Worm (Caenorhabditis elegans) whole organism, late embryonic: ENCODE measurements around the gene R07E4.5.

Experiments used
- C08G9.2 ChIP-seq: sonication (generic microtip); optimal IDR thresholded peaks from 2 replicates; lab custom pipeline; 2016; ENCODE audit warnings: mild to moderate bottlenecking, missing genetic modification characterization, moderate library complexity, missing compliant biosample characterization
- C38D4.7 ChIP-seq: fragments of 200-800 bp; sonication (Bioruptor generic); optimal IDR thresholded peaks from 2 replicates; lab custom pipeline; 2018; ENCODE audit warnings: mild to moderate bottlenecking, missing genetic modification characterization, moderate library complexity, missing compliant biosample characterization
- F13H6.1 ChIP-seq: sonication (generic microtip); optimal IDR thresholded peaks from 2 replicates; lab custom pipeline; 2016; ENCODE audit warnings: missing genetic modification characterization, missing compliant biosample characterization
- K02D7.2 ChIP-seq: sonication (generic microtip); optimal IDR thresholded peaks from 2 replicates; lab custom pipeline; 2017; ENCODE audit warnings: mild to moderate bottlenecking, missing genetic modification characterization, missing compliant biosample characterization
- K09A11.1 ChIP-seq: sonication (generic microtip); optimal IDR thresholded peaks from 2 replicates; lab custom pipeline; 2017; ENCODE audit warnings: antibody characterized with exemption, mild to moderate bottlenecking, missing genetic modification characterization, missing compliant biosample characterization; ENCODE audit not compliant: insufficient read depth
- Y22D7AL.16 ChIP-seq: sonication (generic microtip); optimal IDR thresholded peaks from 2 replicates; lab custom pipeline; 2016; ENCODE audit warnings: missing genetic modification characterization, missing compliant biosample characterization
- ama-1 ChIP-seq: fragments of 150-350 bp; optimal IDR thresholded peaks from 2 replicates; lab custom pipeline; 2014
- ceh-18 ChIP-seq: sonication (generic microtip); optimal IDR thresholded peaks from 2 replicates; lab custom pipeline; 2016; ENCODE audit warnings: missing genetic modification characterization, missing compliant biosample characterization
- ceh-2 ChIP-seq: sonication (generic microtip); optimal IDR thresholded peaks from 2 replicates; lab custom pipeline; 2016; ENCODE audit warnings: missing genotype, missing genetic modification characterization, missing compliant biosample characterization
- ceh-22 ChIP-seq: sonication (generic microtip); optimal IDR thresholded peaks from 2 replicates; lab custom pipeline; 2017; ENCODE audit warnings: missing biosample characterization, missing genetic modification characterization
- ceh-30 ChIP-seq: fragments of 150-350 bp; optimal IDR thresholded peaks from 2 replicates; lab custom pipeline; 2014; ENCODE audit warnings: missing biosample characterization, missing genetic modification characterization
- ceh-31 ChIP-seq: sonication (generic microtip); optimal IDR thresholded peaks from 2 replicates; lab custom pipeline; 2016; ENCODE audit warnings: missing genetic modification characterization, missing compliant biosample characterization
- ceh-45 ChIP-seq: fragments of 200-800 bp; sonication (Bioruptor generic); IDR thresholded peaks from 2 replicates; pipeline ENCODE4 v1.3.6; 2022; ENCODE audit warnings: missing genetic modification reagents, missing genetic modification characterization, missing compliant biosample characterization
- ceh-48 ChIP-seq: sonication (generic microtip); optimal IDR thresholded peaks from 2 replicates; lab custom pipeline; 2016; ENCODE audit warnings: missing genetic modification characterization, inconsistent platforms, missing compliant biosample characterization
- ceh-6 ChIP-seq: fragments of 200-800 bp; sonication (Bioruptor generic); optimal IDR thresholded peaks from 2 replicates; lab custom pipeline; 2018; ENCODE audit warnings: mild to moderate bottlenecking, missing genetic modification characterization, missing compliant biosample characterization
- ceh-9 ChIP-seq: sonication (generic microtip); optimal IDR thresholded peaks from 2 replicates; lab custom pipeline; 2016; ENCODE audit warnings: mild to moderate bottlenecking, missing genetic modification characterization, inconsistent platforms, missing compliant biosample characterization
- che-1 ChIP-seq: sonication (generic microtip); optimal IDR thresholded peaks from 2 replicates; lab custom pipeline; 2016; ENCODE audit warnings: mild to moderate bottlenecking, missing genetic modification characterization, missing compliant biosample characterization
- dmd-4 ChIP-seq: sonication (generic microtip); optimal IDR thresholded peaks from 2 replicates; lab custom pipeline; 2016; ENCODE audit warnings: borderline replicate concordance, missing genetic modification characterization, missing compliant biosample characterization
- elt-2 ChIP-seq: sonication (generic microtip); optimal IDR thresholded peaks from 2 replicates; lab custom pipeline; 2016; ENCODE audit warnings: missing genetic modification reagents, missing genetic modification characterization, missing compliant biosample characterization
- elt-4 ChIP-seq: sonication (generic microtip); optimal IDR thresholded peaks from 2 replicates; lab custom pipeline; 2016; ENCODE audit warnings: missing genetic modification characterization, missing compliant biosample characterization
- eyg-1 ChIP-seq: sonication (generic microtip); optimal IDR thresholded peaks from 2 replicates; lab custom pipeline; 2016; ENCODE audit warnings: missing genotype, missing genetic modification characterization, missing compliant biosample characterization
- gmeb-2 ChIP-seq: sonication (generic microtip); optimal IDR thresholded peaks from 2 replicates; lab custom pipeline; 2016; ENCODE audit warnings: missing genetic modification characterization, inconsistent platforms, missing compliant biosample characterization
- hlh-15 ChIP-seq: sonication (generic microtip); optimal IDR thresholded peaks from 2 replicates; lab custom pipeline; 2016; ENCODE audit warnings: missing genetic modification characterization, missing compliant biosample characterization
- hlh-30 ChIP-seq: sonication (generic microtip); optimal IDR thresholded peaks from 2 replicates; lab custom pipeline; 2017; ENCODE audit warnings: antibody characterized with exemption, missing genetic modification characterization, missing compliant biosample characterization; ENCODE audit not compliant: insufficient read depth
- hlh-6 ChIP-seq: sonication (generic microtip); optimal IDR thresholded peaks from 2 replicates; lab custom pipeline; 2016; ENCODE audit warnings: missing genotype, missing genetic modification characterization, missing compliant biosample characterization
- madf-2 ChIP-seq: sonication (generic microtip); optimal IDR thresholded peaks from 2 replicates; lab custom pipeline; 2017; ENCODE audit warnings: missing genetic modification characterization, missing compliant biosample characterization
- mec-3 ChIP-seq: sonication (generic microtip); optimal IDR thresholded peaks from 2 replicates; lab custom pipeline; 2016; ENCODE audit warnings: borderline replicate concordance, missing genetic modification characterization, missing compliant biosample characterization
- nfya-1 ChIP-seq: sonication (generic microtip); optimal IDR thresholded peaks from 2 replicates; lab custom pipeline; 2017; ENCODE audit warnings: missing genetic modification characterization, mild to moderate bottlenecking, missing compliant biosample characterization, antibody characterized with exemption, moderate library complexity
- npax-4 ChIP-seq: sonication (generic microtip); optimal IDR thresholded peaks from 2 replicates; lab custom pipeline; 2016; ENCODE audit warnings: missing genetic modification characterization, missing compliant biosample characterization
- odd-2 ChIP-seq: sonication (generic microtip); optimal IDR thresholded peaks from 2 replicates; lab custom pipeline; 2017; ENCODE audit warnings: antibody characterized with exemption, mild to moderate bottlenecking, missing genetic modification characterization, missing compliant biosample characterization
- pax-1 ChIP-seq: fragments of 150-350 bp; optimal IDR thresholded peaks from 2 replicates; lab custom pipeline; 2014; ENCODE audit warnings: missing biosample characterization, missing genetic modification characterization
- pha-4 ChIP-seq: fragments of 150-350 bp; optimal IDR thresholded peaks from 2 replicates; lab custom pipeline; 2018; ENCODE audit warnings: missing biosample characterization, missing genetic modification reagents, missing genetic modification characterization
- pqm-1 ChIP-seq: sonication (generic microtip); optimal IDR thresholded peaks from 2 replicates; lab custom pipeline; 2016; ENCODE audit warnings: missing genetic modification characterization, missing compliant biosample characterization
- ref-2 ChIP-seq: sonication (generic microtip); optimal IDR thresholded peaks from 2 replicates; lab custom pipeline; 2016; ENCODE audit warnings: missing genetic modification characterization, missing compliant biosample characterization
- rnt-1 ChIP-seq: sonication (generic microtip); optimal IDR thresholded peaks from 2 replicates; lab custom pipeline; 2016; ENCODE audit warnings: missing genetic modification characterization, missing compliant biosample characterization
- sdc-2 ChIP-seq: sonication (generic microtip); optimal IDR thresholded peaks from 2 replicates; lab custom pipeline; 2016; ENCODE audit warnings: missing genotype, missing genetic modification characterization, missing compliant biosample characterization
- sox-2 ChIP-seq: fragments of 200-800 bp; sonication (Bioruptor generic); IDR thresholded peaks from 2 replicates; pipeline ENCODE4 v1.3.6; 2022; ENCODE audit warnings: missing genetic modification reagents, missing genetic modification characterization, missing compliant biosample characterization
- sox-4 ChIP-seq: sonication (generic microtip); optimal IDR thresholded peaks from 2 replicates; lab custom pipeline; 2017; ENCODE audit warnings: mild to moderate bottlenecking, missing genetic modification characterization, inconsistent platforms, missing compliant biosample characterization
- syd-9 ChIP-seq: sonication (generic microtip); optimal IDR thresholded peaks from 2 replicates; lab custom pipeline; 2016; ENCODE audit warnings: mild to moderate bottlenecking, missing genetic modification characterization, moderate library complexity, missing compliant biosample characterization
- tbx-2 ChIP-seq: sonication (generic microtip); optimal IDR thresholded peaks from 2 replicates; lab custom pipeline; 2016; ENCODE audit warnings: missing genetic modification characterization, missing compliant biosample characterization
- tbx-7 ChIP-seq: sonication (generic microtip); optimal IDR thresholded peaks from 2 replicates; lab custom pipeline; 2016; ENCODE audit warnings: missing genotype, missing genetic modification characterization, missing compliant biosample characterization
- unc-3 ChIP-seq, 2 experiments: fragments of 200-800 bp in 1 of 2; sonication (Bioruptor generic) in 1 of 2; sonication (generic microtip) in 1 of 2; conservative IDR thresholded peaks in 1 of 2; optimal IDR thresholded peaks in 1 of 2; 2 replicates each; pipeline versions ENCODE4 v1.3.6 to Lab custom; 2016 to 2022; ENCODE audit warnings: missing compliant biosample characterization in 2 of 2, missing genetic modification characterization in 2 of 2, missing genetic modification reagents in 1 of 2
- unc-55 ChIP-seq: sonication (generic microtip); optimal IDR thresholded peaks from 2 replicates; lab custom pipeline; 2017; ENCODE audit warnings: missing biosample characterization, missing genetic modification reagents, missing genetic modification characterization
- unc-86 ChIP-seq: sonication (generic microtip); optimal IDR thresholded peaks from 2 replicates; lab custom pipeline; 2016; ENCODE audit warnings: missing genetic modification characterization, missing compliant biosample characterization
- zip-5 ChIP-seq: sonication (generic microtip); optimal IDR thresholded peaks from 2 replicates; lab custom pipeline; 2016; ENCODE audit warnings: missing genetic modification characterization, missing compliant biosample characterization
- ztf-16 ChIP-seq: sonication (generic microtip); optimal IDR thresholded peaks from 2 replicates; lab custom pipeline; 2017; ENCODE audit warnings: missing genetic modification characterization, missing compliant biosample characterization

R07E4.5 gene

DNA sequence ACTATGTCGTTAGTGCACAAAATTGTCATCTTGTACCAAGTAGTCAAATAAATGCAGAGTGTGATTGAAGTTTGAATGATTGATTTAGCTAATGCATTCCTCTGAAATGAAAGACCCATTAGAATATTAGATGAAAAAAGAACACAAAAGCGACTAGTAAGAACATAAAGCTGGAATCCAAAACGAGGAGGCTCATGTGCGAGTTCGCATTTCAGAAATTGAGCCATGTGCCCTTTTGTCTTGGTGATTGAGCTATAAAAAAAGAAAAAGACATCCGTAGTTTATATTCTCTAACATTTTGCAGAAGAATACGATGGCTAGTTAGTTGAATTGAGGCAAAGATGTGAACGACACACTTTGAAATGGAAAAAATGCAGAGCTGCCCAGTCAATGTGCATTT, 48.5 kb upstream of the R07E4.5 start, which contains the start of gene F22F4.4:
Gene F22F4.4, minus strand, starts transcription at position 101 of the 400 bp plus-strand sequence.
- TF ChIP-seq ceh-22 (no peak), mec-3 (no peak), sdc-2 (no peak), unc-86 (tag; lab: Kevin White, UChicago) (no peak), unc-3 (GFP tag; conservative IDR thresholded peaks at IDR 0.05; lab: Robert Waterston, UW) (no peak), unc-3 (tag; optimal IDR thresholded peaks at IDR 0.05; lab: Kevin White, UChicago) (no peak), hlh-6 (tag; lab: Kevin White, UChicago) (no peak), gmeb-2 (tag; lab: Kevin White, UChicago) (no peak), zip-5 (tag; lab: Kevin White, UChicago) (no peak), ceh-9 (tag; lab: Kevin White, UChicago) (no peak), pqm-1 (tag; lab: Kevin White, UChicago) (no peak), dmd-4 (tag; lab: Kevin White, UChicago) (no peak), C08G9.2 (tag; lab: Kevin White, UChicago) (no peak)

DNA sequence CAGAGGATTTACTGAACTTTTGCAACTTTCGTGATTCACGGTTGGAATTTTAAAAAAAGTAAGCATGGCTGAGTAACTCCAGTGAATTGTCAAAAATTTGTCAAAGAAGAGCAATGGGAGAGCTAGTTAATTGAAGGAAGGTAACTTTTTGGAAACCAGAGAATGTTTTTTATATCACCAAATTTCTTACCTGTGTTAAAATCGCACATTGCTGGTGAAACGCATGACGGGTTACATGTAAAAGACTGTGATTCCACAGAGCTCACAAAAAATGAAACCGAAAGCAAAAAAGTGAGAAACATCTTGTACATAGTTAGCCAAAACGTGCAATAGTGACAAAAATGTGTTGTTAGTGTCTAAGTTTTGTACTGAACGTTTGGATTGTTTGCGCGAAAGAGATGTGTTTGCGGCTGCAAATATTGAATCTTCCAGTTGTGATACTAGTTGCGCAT, 46.2 kb upstream of the R07E4.5 start, which contains the start of gene F22F4.9:
Gene F22F4.9, minus strand, starts transcription at position 402 of the 452 bp plus-strand sequence.
- TF ChIP-seq tbx-2 (no peak), odd-2 (no peak), C38D4.7 (GFP tag; lab: Kevin White, UChicago) (no peak), madf-2 (tag; lab: Kevin White, UChicago) (no peak), K09A11.1 (tag; lab: Kevin White, UChicago) (no peak), ama-1 (lab: Kevin White, UChicago) (no peak)
- TF ChIP-seq, all 69 proteins: peak for 0

DNA sequence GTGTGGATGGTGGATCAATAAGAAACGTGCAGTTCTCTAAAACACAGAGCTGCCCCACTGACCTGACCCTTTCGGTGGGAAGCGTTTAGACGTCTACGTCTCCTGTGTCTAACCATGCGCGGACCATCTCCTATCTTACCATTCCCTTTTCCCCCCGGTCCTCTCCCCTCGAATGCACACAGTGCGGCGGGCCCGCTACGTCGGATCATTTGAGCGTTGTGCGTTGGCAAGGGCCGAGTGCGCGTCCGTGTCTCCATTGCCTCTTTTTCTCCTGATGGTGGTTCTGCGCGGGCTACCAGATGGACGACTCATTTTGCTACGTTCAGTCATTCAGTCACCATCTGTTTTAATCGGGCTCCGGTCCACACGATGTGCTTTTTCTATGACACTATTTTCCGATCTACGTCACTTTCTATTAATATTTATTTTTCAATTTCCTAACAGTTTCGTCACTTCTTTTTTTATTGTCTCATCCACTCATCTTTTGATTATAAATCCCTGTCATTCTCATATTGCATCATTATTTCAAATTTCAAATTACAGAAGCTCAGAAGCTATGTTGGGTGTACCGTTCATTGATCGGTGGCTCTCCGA, 42.7 kb upstream of the R07E4.5 start, which contains the start of gene inx-3:
Gene inx-3, plus strand, starts transcription at position 544 of the 594 bp plus-strand sequence.
- TF ChIP-seq K09A11.1 (tag; lab: Kevin White, UChicago) (no peak), nfya-1 (no peak), elt-4 (tag; lab: Kevin White, UChicago) (no peak), rnt-1 (tag; lab: Kevin White, UChicago) (no peak), odd-2 (no peak), pax-1 (no peak), unc-55 (GFP tag; lab: Kevin White, UChicago) (no peak), syd-9 (peak; percentile 29), sox-4 (tag; lab: Kevin White, UChicago) (no peak), ref-2 (tag; lab: Kevin White, UChicago) (peak; percentile 38), ceh-6 (no peak), pqm-1 (tag; lab: Kevin White, UChicago) (no peak), madf-2 (tag; lab: Kevin White, UChicago) (no peak), C08G9.2 (tag; lab: Kevin White, UChicago) (peak; percentile 24), ceh-48 (tag; lab: Kevin White, UChicago) (no peak), Y22D7AL.16 (no peak), hlh-15 (tag; lab: Kevin White, UChicago) (no peak), ceh-18 (tag; lab: Kevin White, UChicago) (no peak), sox-2 (GFP tag; lab: Robert Waterston, UW) (no peak), tbx-2 (peak; percentile 63), ztf-16 (tag; lab: Kevin White, UChicago) (no peak), K02D7.2 (tag; lab: Kevin White, UChicago) (no peak), npax-4 (tag; lab: Kevin White, UChicago) (no peak), hlh-30 (tag; lab: Kevin White, UChicago) (no peak), dmd-4 (tag; lab: Kevin White, UChicago) (no peak), tbx-7 (tag; lab: Kevin White, UChicago) (no peak), che-1 (tag; lab: Kevin White, UChicago) (no peak), elt-2 (tag; lab: Kevin White, UChicago) (no peak), mec-3 (no peak), ceh-30 (tag; lab: Kevin White, UChicago) (no peak), F13H6.1 (tag; lab: Kevin White, UChicago) (no peak), sdc-2 (peak; percentile 42), ceh-45 (GFP tag; lab: Robert Waterston, UW) (no peak), ceh-2 (tag; lab: Kevin White, UChicago) (peak; percentile 17), eyg-1 (tag; lab: Kevin White, UChicago) (peak; percentile 40), pha-4 (no peak), C38D4.7 (GFP tag; lab: Kevin White, UChicago) (no peak), unc-3 (GFP tag; conservative IDR thresholded peaks at IDR 0.05; lab: Robert Waterston, UW) (no peak), unc-3 (tag; optimal IDR thresholded peaks at IDR 0.05; lab: Kevin White, UChicago) (no peak), ceh-31 (tag; lab: Kevin White, UChicago) (peak; percentile 43)
